Worm (Caenorhabditis elegans) whole organism, young adult: ENCODE data around the gene F13D12.10.

Source experiments
- F22D6.2 ChIP-seq: sonication (generic microtip); optimal IDR thresholded peaks from 2 replicates; lab custom pipeline; 2016; ENCODE audit warnings: mild to moderate bottlenecking, missing genetic modification characterization, missing compliant biosample characterization
- F33H1.4 ChIP-seq: fragments of 200-800 bp; sonication (Bioruptor generic); IDR thresholded peaks from 2 replicates; pipeline ENCODE4 v1.3.6; 2022; ENCODE audit warnings: missing genetic modification reagents, missing genetic modification characterization, missing compliant biosample characterization
- F57C9.4 ChIP-seq: sonication (generic microtip); optimal IDR thresholded peaks from 2 replicates; lab custom pipeline; 2017; ENCODE audit warnings: mild to moderate bottlenecking, missing genetic modification characterization, missing compliant biosample characterization
- T07F8.4 ChIP-seq: sonication (generic microtip); optimal IDR thresholded peaks from 2 replicates; lab custom pipeline; 2016; ENCODE audit warnings: mild to moderate bottlenecking, missing genetic modification characterization, moderate library complexity, missing compliant biosample characterization
- Y53F4B.3 ChIP-seq: fragments of 200-800 bp; sonication (Bioruptor generic); IDR thresholded peaks from 2 replicates; pipeline ENCODE4 v1.3.6; 2022; ENCODE audit warnings: missing genetic modification reagents, missing genetic modification characterization, missing compliant biosample characterization
- Y67H2A.10 ChIP-seq: fragments of 200-800 bp; sonication (Bioruptor generic); conservative IDR thresholded peaks from 2 replicates; pipeline ENCODE4 v1.3.6; 2022; ENCODE audit warnings: missing genetic modification reagents, missing genetic modification characterization, missing compliant biosample characterization
- ama-1 ChIP-seq, 3 experiments: fragments of 150-350 bp in 1 of 3; sonication (generic microtip) in 2 of 3; optimal IDR thresholded peaks; 2 replicates each; lab custom pipeline; 2014 to 2018; ENCODE audit warnings: missing biosample characterization in 2 of 3, missing genetic modification characterization in 2 of 3, missing genetic modification reagents in 2 of 3
- atf-7 ChIP-seq: sonication (generic microtip); optimal IDR thresholded peaks from 2 replicates; lab custom pipeline; 2017; ENCODE audit warnings: mild to moderate bottlenecking, missing genetic modification characterization, missing compliant biosample characterization
- athp-1 ChIP-seq: sonication (generic microtip); optimal IDR thresholded peaks from 2 replicates; lab custom pipeline; 2017; ENCODE audit warnings: mild to moderate bottlenecking, missing genetic modification characterization, missing compliant biosample characterization
- attf-3 ChIP-seq: fragments of 200-800 bp; sonication (Bioruptor generic); conservative IDR thresholded peaks from 2 replicates; pipeline ENCODE4 v1.3.6; 2022; ENCODE audit warnings: missing genetic modification reagents, missing genetic modification characterization, missing compliant biosample characterization
- bed-2 ChIP-seq: fragments of 200-800 bp; sonication (Bioruptor generic); IDR thresholded peaks from 2 replicates; pipeline ENCODE4 v1.3.6; 2022; ENCODE audit warnings: missing genetic modification reagents, missing genetic modification characterization, missing compliant biosample characterization
- cebp-1 ChIP-seq, 2 experiments: fragments of 200-800 bp in 1 of 2; sonication (Bioruptor generic) in 1 of 2; sonication (generic microtip) in 1 of 2; IDR thresholded peaks in 1 of 2; optimal IDR thresholded peaks in 1 of 2; 2 replicates each; pipeline versions ENCODE4 v1.3.6 to Lab custom; 2017 to 2022; ENCODE audit warnings: missing compliant biosample characterization in 2 of 2, missing genetic modification characterization in 2 of 2, mild to moderate bottlenecking in 1 of 2, missing genetic modification reagents in 1 of 2, moderate library complexity in 1 of 2
- ceh-58 ChIP-seq: fragments of 200-800 bp; sonication (Bioruptor generic); IDR thresholded peaks from 2 replicates; pipeline ENCODE4 v1.3.6; 2022; ENCODE audit warnings: missing genetic modification characterization, missing compliant biosample characterization
- ceh-79 ChIP-seq: sonication (generic microtip); optimal IDR thresholded peaks from 2 replicates; lab custom pipeline; 2017; ENCODE audit warnings: mild to moderate bottlenecking, missing genetic modification characterization, missing compliant biosample characterization
- die-1 ChIP-seq: sonication (generic microtip); optimal IDR thresholded peaks from 2 replicates; lab custom pipeline; 2016; ENCODE audit warnings: missing genotype, mild to moderate bottlenecking, missing genetic modification characterization, missing compliant biosample characterization
- egl-44 ChIP-seq: fragments of 200-800 bp; sonication (Bioruptor generic); IDR thresholded peaks from 2 replicates; pipeline ENCODE4 v1.3.6; 2022; ENCODE audit warnings: missing genetic modification reagents, missing genetic modification characterization, missing compliant biosample characterization
- egrh-3 ChIP-seq: fragments of 200-800 bp; sonication (Bioruptor generic); IDR thresholded peaks from 2 replicates; pipeline ENCODE4 v1.3.6; 2022; ENCODE audit warnings: missing genetic modification reagents, missing genetic modification characterization, missing compliant biosample characterization
- fkh-3 ChIP-seq: sonication (generic microtip); optimal IDR thresholded peaks from 2 replicates; lab custom pipeline; 2016; ENCODE audit warnings: mild to moderate bottlenecking, missing genetic modification characterization, missing compliant biosample characterization
- hlh-12 ChIP-seq: sonication (generic microtip); optimal IDR thresholded peaks from 2 replicates; lab custom pipeline; 2016; ENCODE audit warnings: missing genetic modification characterization, missing compliant biosample characterization
- lag-1 ChIP-seq: fragments of 200-800 bp; sonication (Bioruptor generic); IDR thresholded peaks from 2 replicates; pipeline ENCODE4 v1.3.6; 2022; ENCODE audit warnings: missing genetic modification reagents, missing genetic modification characterization, missing compliant biosample characterization
- lin-26 ChIP-seq: fragments of 200-800 bp; sonication (Bioruptor generic); IDR thresholded peaks from 2 replicates; pipeline ENCODE4 v1.3.6; 2022; ENCODE audit warnings: missing genetic modification reagents, missing genetic modification characterization, missing compliant biosample characterization
- madf-10 ChIP-seq: sonication (generic microtip); optimal IDR thresholded peaks from 2 replicates; lab custom pipeline; 2016; ENCODE audit warnings: mild to moderate bottlenecking, missing genetic modification characterization, missing compliant biosample characterization
- madf-3 ChIP-seq: fragments of 200-800 bp; sonication (Bioruptor generic); IDR thresholded peaks from 2 replicates; pipeline ENCODE4 v1.3.6; 2022; ENCODE audit warnings: missing genetic modification reagents, missing genetic modification characterization, missing compliant biosample characterization
- madf-8 ChIP-seq: fragments of 200-800 bp; sonication (Bioruptor generic); conservative IDR thresholded peaks from 2 replicates; pipeline ENCODE4 v1.3.6; 2022; ENCODE audit warnings: missing genetic modification reagents, missing genetic modification characterization, missing compliant biosample characterization
- mcd-1 ChIP-seq: fragments of 200-800 bp; sonication (Bioruptor generic); IDR thresholded peaks from 2 replicates; pipeline ENCODE4 v1.3.6; 2022; ENCODE audit warnings: missing genetic modification reagents, missing genetic modification characterization, missing compliant biosample characterization
- nfyb-1 ChIP-seq: fragments of 200-800 bp; sonication (Bioruptor generic); IDR thresholded peaks from 2 replicates; pipeline ENCODE4 v1.3.6; 2022; ENCODE audit warnings: missing genetic modification reagents, missing genetic modification characterization, missing compliant biosample characterization
- pbrm-1 ChIP-seq: fragments of 200-800 bp; sonication (Bioruptor generic); IDR thresholded peaks from 2 replicates; pipeline ENCODE4 v1.3.6; 2022; ENCODE audit warnings: missing genetic modification reagents, missing genetic modification characterization, missing compliant biosample characterization
- rcor-1 ChIP-seq: fragments of 200-800 bp; sonication (Bioruptor generic); IDR thresholded peaks from 2 replicates; pipeline ENCODE4 v1.3.6; 2022; ENCODE audit warnings: missing genetic modification reagents, missing genetic modification characterization, missing compliant biosample characterization
- snpc-1.1 ChIP-seq: sonication (generic microtip); optimal IDR thresholded peaks from 2 replicates; lab custom pipeline; 2017; ENCODE audit warnings: missing genetic modification characterization, mild to moderate bottlenecking, missing compliant biosample characterization, antibody characterized with exemption, moderate library complexity, missing genotype, missing genetic modification reagents; ENCODE audit not compliant: insufficient read depth
- snpc-3.4 ChIP-seq: sonication (generic microtip); optimal IDR thresholded peaks from 2 replicates; lab custom pipeline; 2017; ENCODE audit warnings: missing genetic modification characterization, mild to moderate bottlenecking, missing compliant biosample characterization, antibody characterized with exemption, moderate library complexity, missing genotype, missing genetic modification reagents
- snpc-4 ChIP-seq, 5 experiments: fragments of 150-350 bp in 1 of 5; sonication (generic microtip) in 4 of 5; optimal IDR thresholded peaks; 2 replicates each; lab custom pipeline; 2014 to 2018; ENCODE audit warnings: missing genetic modification characterization in 5 of 5, missing biosample characterization in 3 of 5, antibody characterized with exemption in 2 of 5, mild to moderate bottlenecking in 2 of 5, missing compliant biosample characterization in 2 of 5, missing genotype in 2 of 5, moderate library complexity in 2 of 5, missing genetic modification reagents in 1 of 5
- tlf-1 ChIP-seq: fragments of 200-800 bp; sonication (Bioruptor generic); optimal IDR thresholded peaks from 2 replicates; lab custom pipeline; 2018; ENCODE audit warnings: mild to moderate bottlenecking, missing genetic modification characterization, missing compliant biosample characterization
- unc-130 ChIP-seq: sonication (generic microtip); optimal IDR thresholded peaks from 2 replicates; lab custom pipeline; 2016; ENCODE audit warnings: missing genetic modification reagents, missing genetic modification characterization, missing compliant biosample characterization
- xnd-1 ChIP-seq: sonication (generic microtip); optimal IDR thresholded peaks from 2 replicates; lab custom pipeline; 2016; ENCODE audit warnings: missing genotype, missing genetic modification reagents, missing genetic modification characterization, missing compliant biosample characterization
- zfh-2 ChIP-seq: fragments of 200-800 bp; sonication (Bioruptor generic); conservative IDR thresholded peaks from 2 replicates; pipeline ENCODE4 v1.3.6; 2022; ENCODE audit warnings: missing genetic modification reagents, missing genetic modification characterization, missing compliant biosample characterization
- ztf-18 ChIP-seq: sonication (generic microtip); optimal IDR thresholded peaks from 2 replicates; lab custom pipeline; 2016; ENCODE audit warnings: missing genotype, mild to moderate bottlenecking, missing genetic modification characterization, missing compliant biosample characterization
- ztf-26 ChIP-seq: sonication (generic microtip); optimal IDR thresholded peaks from 2 replicates; lab custom pipeline; 2017; ENCODE audit warnings: missing genetic modification characterization, missing compliant biosample characterization

F13D12.10 gene

DNA sequence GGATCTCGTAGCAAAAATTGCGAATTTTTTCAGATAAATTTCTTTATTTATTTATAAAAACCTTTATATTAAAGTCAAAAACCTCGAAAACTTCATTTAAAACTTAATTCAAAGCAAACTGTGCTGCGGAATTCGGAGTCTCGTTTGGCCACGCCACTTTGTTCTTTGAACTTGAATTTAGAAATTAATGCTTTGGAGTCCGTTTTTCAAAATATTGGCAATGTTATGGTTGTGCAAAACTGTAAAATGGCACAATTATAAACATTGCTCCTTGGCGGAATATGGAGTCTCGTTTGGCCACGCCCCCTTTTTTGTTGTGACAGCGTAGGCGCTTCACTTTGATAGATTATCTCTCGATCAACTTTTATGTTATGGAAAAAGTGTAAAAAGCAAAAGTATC, 5.9 kb downstream of the F13D12.10 start:
- TF ChIP-seq die-1 (tag; lab: Kevin White, UChicago) = no peak
- TF ChIP-seq rcor-1 (GFP tag; lab: Robert Waterston, UW) = no peak
- TF ChIP-seq attf-3 (GFP tag; lab: Robert Waterston, UW) = peak; percentile 78
- TF ChIP-seq lin-26 = no peak
- TF ChIP-seq athp-1 = no peak

ce11 chrII:11720102-11720501, 6.5 kb downstream of the F13D12.10 start, which contains the start of gene F13D12.3:
TSS of gene F13D12.3 (plus strand) at chrII:11720402.
- TF ChIP-seq unc-130 (no peak), snpc-4 (GFP tag; optimal IDR thresholded peaks at IDR 0.05; lab: Kevin White, UChicago) (no peak), snpc-4 (tag; optimal IDR thresholded peaks at IDR 0.05; lab: Kevin White, UChicago) (no peak), snpc-3.4 (tag; lab: Kevin White, UChicago) (no peak), F57C9.4 (no peak), fkh-3 (tag; lab: Kevin White, UChicago) (no peak), ceh-79 (tag; lab: Kevin White, UChicago) (no peak), cebp-1 (GFP tag; IDR thresholded peaks at IDR 0.05; lab: Robert Waterston, UW) (no peak), cebp-1 (tag; optimal IDR thresholded peaks at IDR 0.05; lab: Kevin White, UChicago) (no peak), F33H1.4 (no peak), T07F8.4 (tag; lab: Kevin White, UChicago) (no peak), ceh-58 (GFP tag; lab: Robert Waterston, UW) (no peak), ztf-26 (tag; lab: Kevin White, UChicago) (no peak)
- TF ChIP-seq, all 124 proteins: peak for 0

DNA sequence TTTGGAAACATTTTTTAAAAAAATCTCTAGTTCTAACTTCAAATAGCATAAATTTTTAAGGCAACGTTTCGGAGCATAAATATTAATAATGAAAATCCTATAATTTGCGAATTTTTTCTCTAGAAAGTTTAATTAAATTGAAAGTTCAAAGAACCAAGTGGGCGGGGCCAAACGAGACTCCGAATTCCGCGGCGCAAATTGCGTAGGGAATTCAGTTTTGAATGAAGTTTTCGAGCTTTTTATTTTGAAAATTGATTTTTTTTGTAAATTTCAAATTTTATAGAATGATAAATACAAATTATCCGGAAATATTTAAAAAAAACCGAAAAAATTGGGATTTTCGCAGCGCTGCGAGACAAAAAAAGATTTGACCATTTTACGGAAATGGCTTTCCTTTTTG, 7.2 kb downstream of the F13D12.10 start:
- TF ChIP-seq Y67H2A.10 (GFP tag; lab: Robert Waterston, UW) = no peak
- peak; percentile 84 for TF ChIP-seq attf-3 (GFP tag; lab: Robert Waterston, UW)

DNA sequence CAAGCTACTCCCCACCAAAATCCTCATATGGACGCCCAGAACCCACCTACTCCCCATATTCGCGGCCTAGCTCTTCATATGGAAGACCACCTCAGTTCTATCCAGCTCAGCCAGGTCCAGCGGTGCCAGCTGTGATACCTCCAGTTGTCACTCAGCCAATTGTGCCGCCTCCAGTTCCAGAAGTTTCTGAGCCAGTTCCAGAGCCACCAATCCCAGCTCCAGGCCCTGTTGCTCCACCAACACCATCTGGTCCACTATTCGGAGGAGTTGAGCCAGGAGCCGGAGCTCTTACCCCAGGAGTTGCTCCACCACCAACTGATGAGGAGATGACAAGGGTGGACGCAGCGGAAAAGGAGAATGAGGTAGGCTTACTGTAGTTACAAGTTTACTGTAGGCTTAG, 8.0 kb downstream of the F13D12.10 start:
- no peak for TF ChIP-seq F57C9.4
- TF ChIP-seq xnd-1 = no peak
- no peak for TF ChIP-seq ztf-26 (tag; lab: Kevin White, UChicago)
- TF ChIP-seq lin-26 = 0 out of 2 replicates have a peak, but pooled peaks have one; percentile 17
- no peak for TF ChIP-seq ztf-18
- no peak for TF ChIP-seq tlf-1 (GFP tag; lab: Kevin White, UChicago)
- peak; percentile 87 for TF ChIP-seq zfh-2 (GFP tag; lab: Robert Waterston, UW)
- TF ChIP-seq madf-8 (GFP tag; lab: Robert Waterston, UW) = no peak
- TF ChIP-seq egl-44 (GFP tag; lab: Robert Waterston, UW) = no peak
- TF ChIP-seq atf-7 (tag; lab: Kevin White, UChicago) = no peak
- TF ChIP-seq ama-1 (optimal IDR thresholded peaks at IDR 0.05; lab: Kevin White, UChicago) = no peak
- TF ChIP-seq ama-1 (GFP tag; optimal IDR thresholded peaks at IDR 0.05; lab: Kevin White, UChicago) = no peak
- 0 out of 2 replicates have a peak, but pooled peaks have one; percentile 16 for TF ChIP-seq mcd-1
- TF ChIP-seq F22D6.2 = no peak
- TF ChIP-seq nfyb-1 (GFP tag; lab: Robert Waterston, UW) = no peak
- no peak for TF ChIP-seq lag-1
- no peak for TF ChIP-seq Y53F4B.3 (GFP tag; lab: Robert Waterston, UW)
- TF ChIP-seq egrh-3 (GFP tag; lab: Robert Waterston, UW) = peak; percentile 33; the same call in 1 of the 2 replicates
- no peak for TF ChIP-seq hlh-12 (tag; lab: Kevin White, UChicago)
- TF ChIP-seq bed-2 (GFP tag; lab: Robert Waterston, UW) = no peak
- no peak for TF ChIP-seq pbrm-1 (GFP tag; lab: Robert Waterston, UW)
- TF ChIP-seq madf-3 (GFP tag; lab: Robert Waterston, UW) = no peak
- TF ChIP-seq madf-10 (tag; lab: Kevin White, UChicago) = no peak
- no peak for TF ChIP-seq T07F8.4 (tag; lab: Kevin White, UChicago)
- TF ChIP-seq snpc-1.1 (tag; lab: Kevin White, UChicago) = no peak
